Worm (Caenorhabditis elegans): ENCODE data around the gene C07A9.12.

ce11 chrIII:9775916-9776315, 48.6 kb upstream of the C07A9.12 start:
- TF ChIP-seq him-1 (tag; optimal IDR thresholded peaks at IDR 0.05) (no peak), W03F9.2 (tag; optimal IDR thresholded peaks at IDR 0.05) (no peak)
